Worm (Caenorhabditis elegans) whole organism, L1 larva: ENCODE results near the gene ccdc-47.

ENCODE experiments used
- C16A3.4 ChIP-seq: fragments of 150-350 bp; optimal IDR thresholded peaks from 2 replicates; lab custom pipeline; 2014; ENCODE audit warnings: missing biosample characterization, missing genetic modification characterization
- C34B4.2 ChIP-seq: sonication (generic microtip); optimal IDR thresholded peaks from 2 replicates; lab custom pipeline; 2017; ENCODE audit warnings: mild to moderate bottlenecking, missing genetic modification characterization, missing compliant biosample characterization
- Y116A8C.19 ChIP-seq: sonication (generic microtip); optimal IDR thresholded peaks from 2 replicates; lab custom pipeline; 2016; ENCODE audit warnings: missing compliant biosample characterization, missing genetic modification characterization, borderline replicate concordance
- alr-1 ChIP-seq: fragments of 200-800 bp; sonication (Bioruptor generic); optimal IDR thresholded peaks from 2 replicates; lab custom pipeline; 2018; ENCODE audit warnings: borderline replicate concordance, mild to moderate bottlenecking, missing genetic modification characterization, missing compliant biosample characterization
- ceh-63 ChIP-seq: fragments of 200-800 bp; sonication (Bioruptor generic); optimal IDR thresholded peaks from 2 replicates; lab custom pipeline; 2018; ENCODE audit warnings: mild to moderate bottlenecking, missing genetic modification characterization, missing compliant biosample characterization
- ceh-8 ChIP-seq: fragments of 200-800 bp; sonication (Bioruptor generic); optimal IDR thresholded peaks from 2 replicates; lab custom pipeline; 2018; ENCODE audit warnings: mild to moderate bottlenecking, missing genetic modification characterization, moderate library complexity, missing compliant biosample characterization
- ceh-90 ChIP-seq: sonication (generic microtip); optimal IDR thresholded peaks from 2 replicates; lab custom pipeline; 2016; ENCODE audit warnings: missing genetic modification characterization, missing compliant biosample characterization
- ces-1 ChIP-seq: fragments of 150-350 bp; optimal IDR thresholded peaks from 2 replicates; lab custom pipeline; 2014; ENCODE audit warnings: missing biosample characterization, missing genetic modification reagents, missing genetic modification characterization
- dpl-1 ChIP-seq, 3 experiments: fragments of 150-350 bp in 2 of 3; sonication (generic microtip) in 1 of 3; optimal IDR thresholded peaks; 2 replicates each; lab custom pipeline; 2014 to 2017; ENCODE audit warnings: missing biosample characterization in 3 of 3, missing genetic modification characterization in 3 of 3, missing genetic modification reagents in 3 of 3
- dsc-1 ChIP-seq: sonication (generic microtip); optimal IDR thresholded peaks from 2 replicates; lab custom pipeline; 2016; ENCODE audit warnings: mild to moderate bottlenecking, missing genetic modification characterization, missing compliant biosample characterization
- efl-1 ChIP-seq, 4 experiments: fragments of 150-350 bp; optimal IDR thresholded peaks in 3 of 4; peaks in 1 of 4; 1 replicate in 1 of 4; 2 replicates in 3 of 4; lab custom pipeline; 2014; ENCODE audit warnings: missing biosample characterization in 2 of 4, missing genetic modification characterization in 2 of 4, missing genetic modification reagents in 2 of 4
- efl-3 ChIP-seq: fragments of 200-800 bp; sonication (Bioruptor generic); optimal IDR thresholded peaks from 2 replicates; lab custom pipeline; 2018; ENCODE audit warnings: mild to moderate bottlenecking, missing genetic modification characterization, missing compliant biosample characterization
- egl-13 ChIP-seq: sonication (generic microtip); optimal IDR thresholded peaks from 2 replicates; lab custom pipeline; 2016; ENCODE audit warnings: missing genotype, missing genetic modification reagents, missing genetic modification characterization, missing compliant biosample characterization
- ets-5 ChIP-seq: fragments of 200-800 bp; sonication (Bioruptor generic); IDR thresholded peaks from 2 replicates; pipeline ENCODE4 v1.3.6; 2022; ENCODE audit warnings: missing genetic modification characterization, missing compliant biosample characterization
- fkh-10 ChIP-seq: sonication (generic microtip); optimal IDR thresholded peaks from 2 replicates; lab custom pipeline; 2017; ENCODE audit warnings: missing biosample characterization, missing genetic modification reagents, missing genetic modification characterization
- fos-1 ChIP-seq: fragments of 150-350 bp; optimal IDR thresholded peaks from 2 replicates; lab custom pipeline; 2014; ENCODE audit warnings: missing biosample characterization, missing genetic modification characterization
- grh-1 ChIP-seq: fragments of 200-800 bp; sonication (Bioruptor generic); IDR thresholded peaks from 2 replicates; pipeline ENCODE4 v1.3.6; 2022; ENCODE audit warnings: missing genetic modification reagents, missing genetic modification characterization, missing compliant biosample characterization
- hlh-17 ChIP-seq: fragments of 200-800 bp; sonication (Bioruptor generic); optimal IDR thresholded peaks from 2 replicates; lab custom pipeline; 2018; ENCODE audit warnings: missing genetic modification characterization, mild to moderate bottlenecking, missing compliant biosample characterization, moderate library complexity, borderline replicate concordance
- hlh-4 ChIP-seq: sonication (generic microtip); optimal IDR thresholded peaks from 2 replicates; lab custom pipeline; 2016; ENCODE audit warnings: mild to moderate bottlenecking, missing genetic modification characterization, missing compliant biosample characterization
- hpl-2 ChIP-seq: fragments of 150-350 bp; optimal IDR thresholded peaks from 2 replicates; lab custom pipeline; 2014; ENCODE audit warnings: missing biosample characterization, missing genetic modification reagents, missing genetic modification characterization
- irx-1 ChIP-seq: sonication (generic microtip); optimal IDR thresholded peaks from 2 replicates; lab custom pipeline; 2016; ENCODE audit warnings: missing genetic modification characterization, missing compliant biosample characterization
- jun-1 ChIP-seq: fragments of 150-350 bp; optimal IDR thresholded peaks from 2 replicates; lab custom pipeline; 2014; ENCODE audit warnings: missing biosample characterization, missing genetic modification reagents, missing genetic modification characterization
- lin-35 ChIP-seq, 2 experiments: fragments of 150-350 bp; optimal IDR thresholded peaks; 2 replicates each; lab custom pipeline; 2014; ENCODE audit warnings: missing biosample characterization in 2 of 2, missing genetic modification characterization in 2 of 2, missing genetic modification reagents in 2 of 2
- lsy-2 ChIP-seq, 2 experiments: fragments of 150-350 bp; optimal IDR thresholded peaks; 2 replicates each; lab custom pipeline; 2014; ENCODE audit warnings: missing biosample characterization in 2 of 2, missing genetic modification characterization in 2 of 2
- mab-9 ChIP-seq: fragments of 200-800 bp; sonication (Bioruptor generic); IDR thresholded peaks from 2 replicates; pipeline ENCODE4 v1.3.6; 2022; ENCODE audit warnings: missing genetic modification reagents, missing genetic modification characterization, missing compliant biosample characterization
- mdl-1 ChIP-seq, 2 experiments: fragments of 150-350 bp; optimal IDR thresholded peaks; 2 replicates each; lab custom pipeline; 2014 to 2017; ENCODE audit warnings: missing biosample characterization in 2 of 2, missing genetic modification characterization in 2 of 2, inconsistent platforms in 1 of 2
- mep-1 ChIP-seq: fragments of 150-350 bp; optimal IDR thresholded peaks from 2 replicates; lab custom pipeline; 2014; ENCODE audit warnings: missing biosample characterization, missing genetic modification characterization
- nhr-11 ChIP-seq: fragments of 150-350 bp; optimal IDR thresholded peaks from 2 replicates; lab custom pipeline; 2014; ENCODE audit warnings: missing biosample characterization, missing genetic modification characterization
- nhr-12 ChIP-seq: sonication (generic microtip); optimal IDR thresholded peaks from 2 replicates; lab custom pipeline; 2017; ENCODE audit warnings: missing biosample characterization, missing genetic modification characterization
- nhr-20 ChIP-seq: sonication (generic microtip); optimal IDR thresholded peaks from 2 replicates; lab custom pipeline; 2016; ENCODE audit warnings: mild to moderate bottlenecking, missing genetic modification characterization, missing compliant biosample characterization
- nhr-28 ChIP-seq: fragments of 150-350 bp; optimal IDR thresholded peaks from 2 replicates; lab custom pipeline; 2014; ENCODE audit warnings: missing biosample characterization, missing genetic modification characterization
- nhr-47 ChIP-seq: sonication (generic microtip); optimal IDR thresholded peaks from 2 replicates; lab custom pipeline; 2016; ENCODE audit warnings: mild to moderate bottlenecking, missing genetic modification characterization, moderate library complexity, missing compliant biosample characterization
- nhr-71 ChIP-seq: sonication (generic microtip); optimal IDR thresholded peaks from 2 replicates; lab custom pipeline; 2016; ENCODE audit warnings: mild to moderate bottlenecking, missing genetic modification characterization, moderate library complexity, missing compliant biosample characterization
- nhr-76 ChIP-seq: sonication (generic microtip); optimal IDR thresholded peaks from 2 replicates; lab custom pipeline; 2017; ENCODE audit warnings: missing biosample characterization, missing genetic modification characterization
- nhr-77 ChIP-seq: fragments of 150-350 bp; optimal IDR thresholded peaks from 2 replicates; lab custom pipeline; 2014; ENCODE audit warnings: missing biosample characterization, missing genetic modification characterization
- nhr-84 ChIP-seq: sonication (generic microtip); optimal IDR thresholded peaks from 2 replicates; lab custom pipeline; 2017; ENCODE audit warnings: missing biosample characterization, missing genetic modification characterization
- nhr-90 ChIP-seq: sonication (generic microtip); optimal IDR thresholded peaks from 2 replicates; lab custom pipeline; 2016; ENCODE audit warnings: mild to moderate bottlenecking, missing genetic modification characterization, missing compliant biosample characterization; ENCODE audit not compliant: poor library complexity
- pax-3 ChIP-seq: fragments of 200-800 bp; sonication (Bioruptor generic); optimal IDR thresholded peaks from 2 replicates; lab custom pipeline; 2018; ENCODE audit warnings: mild to moderate bottlenecking, missing genetic modification characterization, moderate library complexity, missing compliant biosample characterization
- skn-1 ChIP-seq: fragments of 150-350 bp; optimal IDR thresholded peaks from 2 replicates; lab custom pipeline; 2014; ENCODE audit warnings: missing biosample characterization, missing genetic modification characterization
- snpc-4 ChIP-seq: fragments of 150-350 bp; optimal IDR thresholded peaks from 2 replicates; lab custom pipeline; 2014; ENCODE audit warnings: missing biosample characterization, missing genetic modification characterization
- snu-23 ChIP-seq: sonication (generic microtip); optimal IDR thresholded peaks from 2 replicates; lab custom pipeline; 2016; ENCODE audit warnings: missing genetic modification characterization, missing compliant biosample characterization
- sptf-1 ChIP-seq: fragments of 150-350 bp; optimal IDR thresholded peaks from 2 replicates; lab custom pipeline; 2014; ENCODE audit warnings: missing biosample characterization, missing genetic modification characterization
- sup-37 ChIP-seq: fragments of 200-800 bp; sonication (Bioruptor generic); optimal IDR thresholded peaks from 2 replicates; lab custom pipeline; 2018; ENCODE audit warnings: mild to moderate bottlenecking, missing genetic modification characterization, missing compliant biosample characterization
- swsn-7 ChIP-seq: sonication (generic microtip); optimal IDR thresholded peaks from 2 replicates; lab custom pipeline; 2016; ENCODE audit warnings: missing genetic modification characterization, missing compliant biosample characterization
- tbx-2 ChIP-seq: sonication (generic microtip); optimal IDR thresholded peaks from 2 replicates; lab custom pipeline; 2016; ENCODE audit warnings: missing genetic modification characterization, missing compliant biosample characterization
- tlp-1 ChIP-seq: fragments of 150-350 bp; optimal IDR thresholded peaks from 2 replicates; lab custom pipeline; 2014; ENCODE audit warnings: missing biosample characterization, missing genetic modification characterization
- unc-30 ChIP-seq: sonication (generic microtip); optimal IDR thresholded peaks from 2 replicates; lab custom pipeline; 2017; ENCODE audit warnings: missing biosample characterization, missing genetic modification characterization
- unc-62 ChIP-seq: fragments of 150-350 bp; optimal IDR thresholded peaks from 2 replicates; lab custom pipeline; 2014; ENCODE audit warnings: missing biosample characterization, missing genetic modification reagents, missing genetic modification characterization
- unc-98 ChIP-seq: fragments of 200-800 bp; sonication (Bioruptor generic); IDR thresholded peaks from 2 replicates; pipeline ENCODE4 v1.3.6; 2022; ENCODE audit warnings: missing genetic modification characterization, missing compliant biosample characterization
- xbp-1 ChIP-seq: sonication (generic microtip); optimal IDR thresholded peaks from 2 replicates; lab custom pipeline; 2016; ENCODE audit warnings: missing genetic modification characterization, missing compliant biosample characterization
- zag-1 ChIP-seq: fragments of 150-350 bp; optimal IDR thresholded peaks from 2 replicates; lab custom pipeline; 2014; ENCODE audit warnings: missing biosample characterization, missing genetic modification characterization
- zip-4 ChIP-seq: fragments of 200-800 bp; sonication (Bioruptor generic); optimal IDR thresholded peaks from 2 replicates; lab custom pipeline; 2018; ENCODE audit warnings: mild to moderate bottlenecking, missing genetic modification characterization, moderate library complexity, missing compliant biosample characterization

ccdc-47 gene

DNA sequence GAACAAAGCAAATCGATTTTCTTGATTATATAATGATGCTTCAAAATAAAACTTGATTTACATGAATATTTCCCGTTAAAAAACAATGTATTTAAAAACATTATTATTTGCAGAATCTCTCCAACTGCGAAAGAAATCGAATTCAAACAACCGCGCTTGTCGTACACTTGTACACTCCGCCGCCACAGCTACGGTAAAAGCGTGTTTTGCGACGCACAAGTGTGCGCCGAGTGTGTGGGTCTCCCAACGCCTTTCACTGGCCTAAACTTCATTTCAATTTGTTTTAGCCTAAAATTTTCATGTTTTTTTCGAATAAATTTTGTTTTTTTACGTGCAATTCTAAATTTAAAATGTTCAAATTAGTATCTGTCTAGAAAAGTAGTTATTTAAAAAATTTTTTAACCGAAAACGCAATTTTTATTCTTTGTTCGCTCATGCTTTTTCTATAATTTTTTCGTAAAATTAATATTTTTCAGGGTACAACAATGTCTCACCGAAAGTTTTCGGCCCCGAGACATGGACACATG is 49.3 kb upstream of the ccdc-47 start, which contains the start of gene rpl-3 (continued):
- peak; percentile 100 for TF ChIP-seq irx-1 (tag; lab: Kevin White, UChicago)
- peak; percentile 100 for TF ChIP-seq mep-1 (tag; lab: Kevin White, UChicago)
- peak; percentile 100 for TF ChIP-seq dpl-1 (GFP tag; optimal IDR thresholded peaks at IDR 0.05; lab: Kevin White, UChicago)
- peak; percentile 98 for TF ChIP-seq unc-62 (GFP tag; lab: Kevin White, UChicago)
- TF ChIP-seq ces-1: peak; percentile 99
- peak; percentile 70 to 99 for TF ChIP-seq mdl-1 (tag; optimal IDR thresholded peaks at IDR 0.05; lab: Kevin White, UChicago)
- peak; percentile 97 for TF ChIP-seq hlh-17
- peak; percentile 100 for TF ChIP-seq snu-23
- TF ChIP-seq nhr-76 (tag; lab: Kevin White, UChicago): peak; percentile 98
- peak; percentile 100 for TF ChIP-seq sup-37 (GFP tag; lab: Kevin White, UChicago)
- peak; percentile 100 for TF ChIP-seq nhr-71 (tag; lab: Kevin White, UChicago)
- peak; percentile 66 for TF ChIP-seq hlh-4
- peak; percentile 100 for TF ChIP-seq nhr-77 (tag; lab: Kevin White, UChicago)
- TF ChIP-seq C34B4.2 (tag; lab: Kevin White, UChicago): peak; percentile 99
- TF ChIP-seq skn-1: peak; percentile 99
- TF ChIP-seq ceh-63 (GFP tag; lab: Kevin White, UChicago): peak; percentile 100
- peak; percentile 100 for TF ChIP-seq swsn-7 (tag; lab: Kevin White, UChicago)
- TF ChIP-seq nhr-90: peak; percentile 100
- TF ChIP-seq nhr-47 (tag; lab: Kevin White, UChicago): peak; percentile 100
- peak; percentile 100 for TF ChIP-seq efl-1 (optimal IDR thresholded peaks at IDR 0.05; lab: Kevin White, UChicago)
- TF ChIP-seq efl-1 (GFP tag; optimal IDR thresholded peaks at IDR 0.05 in 1 of 2; lab: Kevin White, UChicago): peak; percentile 100
- peak; percentile 100 for TF ChIP-seq efl-3 (GFP tag; lab: Kevin White, UChicago)
- peak; percentile 100 for TF ChIP-seq tbx-2 (tag; lab: Kevin White, UChicago)
- peak; percentile 78 for TF ChIP-seq ceh-90
- TF ChIP-seq Y116A8C.19: peak; percentile 86
- TF ChIP-seq mab-9 (GFP tag; lab: Robert Waterston, UW): peak; percentile 100
- TF ChIP-seq nhr-28 (tag; lab: Kevin White, UChicago): peak; percentile 74
- peak; percentile 95 for TF ChIP-seq snpc-4
- TF ChIP-seq nhr-12 (tag; lab: Kevin White, UChicago): peak; percentile 89
- TF ChIP-seq nhr-20 (tag; lab: Kevin White, UChicago): peak; percentile 100
- peak; percentile 100 for TF ChIP-seq lsy-2 (tag; optimal IDR thresholded peaks at IDR 0.05; lab: Kevin White, UChicago)
- TF ChIP-seq zip-4 (GFP tag; lab: Kevin White, UChicago): peak; percentile 99
- peak; percentile 98 for TF ChIP-seq hpl-2 (GFP tag; lab: Kevin White, UChicago)
- TF ChIP-seq unc-98 (GFP tag; lab: Robert Waterston, UW): peak; percentile 98
- TF ChIP-seq xbp-1 (tag; lab: Kevin White, UChicago): peak; percentile 100
- TF ChIP-seq pax-3 (tag; lab: Kevin White, UChicago): peak; percentile 100
- TF ChIP-seq grh-1: peak; percentile 100
- TF ChIP-seq zag-1 (tag; lab: Kevin White, UChicago): peak; percentile 99
- TF ChIP-seq C16A3.4 (tag; lab: Kevin White, UChicago): peak; percentile 100
- peak; percentile 100 for TF ChIP-seq lin-35 (GFP tag; optimal IDR thresholded peaks at IDR 0.05; lab: Kevin White, UChicago)
- peak; percentile 100 for TF ChIP-seq egl-13 (tag; lab: Kevin White, UChicago)
- no peak for TF ChIP-seq sptf-1 (tag; lab: Kevin White, UChicago)
- peak; percentile 100 for TF ChIP-seq dsc-1 (tag; lab: Kevin White, UChicago)
- TF ChIP-seq jun-1 (tag; lab: Kevin White, UChicago): peak; percentile 100
- peak; percentile 100 for TF ChIP-seq nhr-11 (tag; lab: Kevin White, UChicago)
- peak; percentile 100 for TF ChIP-seq nhr-84 (tag; lab: Kevin White, UChicago)
- TF ChIP-seq fkh-10: peak; percentile 100
- peak; percentile 99 for TF ChIP-seq fos-1 (tag; lab: Kevin White, UChicago)
- no peak for TF ChIP-seq tlp-1 (tag; lab: Kevin White, UChicago)
- TF ChIP-seq alr-1: no peak
- TF ChIP-seq unc-30 (tag; lab: Kevin White, UChicago): peak; percentile 94
- TF ChIP-seq ets-5: peak; percentile 100
- TF ChIP-seq ceh-8 (GFP tag; lab: Kevin White, UChicago): peak; percentile 100
